Fruit fly (Drosophila melanogaster) whole organism, embryonic: ENCODE results near the gene CG5080.

Source experiments
- BEAF-32 ChIP-seq: fragments of 200-800 bp; sonication (Bioruptor generic); optimal IDR thresholded peaks from 3 replicates; lab custom pipeline; 2017; ENCODE audit warnings: missing biosample characterization, missing genetic modification characterization, mild to moderate bottlenecking, moderate library complexity, missing genetic modification reagents
- Bgb ChIP-seq: fragments of 200-800 bp; sonication (Bioruptor generic); IDR thresholded peaks from 2 replicates; pipeline ENCODE4 v1.3.6; 2022; ENCODE audit warnings: missing biosample characterization, missing genetic modification characterization; ENCODE audit not compliant: partially characterized antibody
- CG11456 ChIP-seq: fragments of 200-800 bp; sonication (Bioruptor generic); IDR thresholded peaks from 3 replicates; pipeline ENCODE4 v1.3.6; 2022; ENCODE audit warnings: missing biosample characterization, missing genetic modification characterization
- CG14710 ChIP-seq: fragments of 200-800 bp; sonication (Bioruptor generic); optimal IDR thresholded peaks from 3 replicates; lab custom pipeline; 2019; ENCODE audit warnings: missing biosample characterization, mild to moderate bottlenecking, missing genetic modification characterization, moderate library complexity
- CG15073 ChIP-seq: fragments of 200-800 bp; sonication (Bioruptor generic); optimal IDR thresholded peaks from 2 replicates; lab custom pipeline; 2016; ENCODE audit warnings: missing biosample characterization, missing genetic modification characterization
- CG15696 ChIP-seq: fragments of 200-800 bp; sonication (Bioruptor generic); optimal IDR thresholded peaks from 2 replicates; lab custom pipeline; 2019; ENCODE audit warnings: missing biosample characterization, mild to moderate bottlenecking, missing genetic modification characterization, moderate library complexity
- CG1792 ChIP-seq: fragments of 200-800 bp; sonication (Bioruptor generic); optimal IDR thresholded peaks from 2 replicates; lab custom pipeline; 2016; ENCODE audit warnings: missing biosample characterization, missing genetic modification characterization
- CG18476 ChIP-seq: fragments of 200-800 bp; sonication (Bioruptor generic); optimal IDR thresholded peaks from 2 replicates; lab custom pipeline; 2016; ENCODE audit warnings: missing biosample characterization, mild to moderate bottlenecking, missing genetic modification characterization
- CG2202 ChIP-seq: fragments of 200-800 bp; sonication (Bioruptor generic); optimal IDR thresholded peaks from 2 replicates; lab custom pipeline; 2018; ENCODE audit warnings: missing biosample characterization, mild to moderate bottlenecking, missing genetic modification characterization
- CG32772 ChIP-seq: fragments of 200-800 bp; sonication (Bioruptor generic); IDR thresholded peaks from 2 replicates; pipeline ENCODE4 v1.3.6; 2022; ENCODE audit warnings: missing biosample characterization, missing genetic modification characterization
- CG34224 ChIP-seq: fragments of 200-800 bp; sonication (Bioruptor generic); IDR thresholded peaks from 3 replicates; pipeline ENCODE4 v1.3.6; 2022; ENCODE audit warnings: missing biosample characterization, missing genetic modification characterization; ENCODE audit not compliant: partially characterized antibody
- CG34376 ChIP-seq: fragments of 200-800 bp; sonication (Bioruptor generic); optimal IDR thresholded peaks from 2 replicates; lab custom pipeline; 2018; ENCODE audit warnings: missing biosample characterization, mild to moderate bottlenecking, missing genetic modification characterization
- CG3847 ChIP-seq: fragments of 200-800 bp; sonication (Bioruptor generic); IDR thresholded peaks from 2 replicates; pipeline ENCODE4 v1.3.6; 2022; ENCODE audit warnings: missing biosample characterization, missing genetic modification characterization
- CG7786 ChIP-seq: fragments of 200-800 bp; sonication (Bioruptor generic); optimal IDR thresholded peaks from 2 replicates; lab custom pipeline; 2016; ENCODE audit warnings: missing biosample characterization, missing genetic modification characterization
- CG7963 ChIP-seq: fragments of 200-800 bp; sonication (Bioruptor generic); IDR thresholded peaks from 3 replicates; pipeline ENCODE4 v1.3.6; 2022; ENCODE audit warnings: missing biosample characterization, missing genetic modification characterization; ENCODE audit not compliant: partially characterized antibody
- CTCF ChIP-seq: fragments of 200-800 bp; sonication (Bioruptor generic); optimal IDR thresholded peaks from 2 replicates; lab custom pipeline; 2017; ENCODE audit warnings: missing biosample characterization, mild to moderate bottlenecking, missing genetic modification characterization, moderate library complexity
- Dll ChIP-seq: fragments of 200-800 bp; sonication (Bioruptor generic); IDR thresholded peaks from 4 replicates; pipeline ENCODE4 v1.3.6; 2022; ENCODE audit warnings: missing biosample characterization, missing genetic modification characterization; ENCODE audit not compliant: partially characterized antibody
- Doc3 ChIP-seq: fragments of 200-800 bp; sonication (Bioruptor generic); IDR thresholded peaks from 3 replicates; pipeline ENCODE4 v1.3.6; 2022; ENCODE audit warnings: missing biosample characterization, missing genetic modification characterization; ENCODE audit not compliant: partially characterized antibody
- Dref ChIP-seq: fragments of 200-800 bp; sonication (Bioruptor generic); IDR thresholded peaks from 2 replicates; pipeline ENCODE4 v1.3.6; 2022; ENCODE audit warnings: missing biosample characterization, missing genetic modification characterization
- E2f2 ChIP-seq: fragments of 200-800 bp; sonication (Bioruptor generic); IDR thresholded peaks from 2 replicates; pipeline ENCODE4 v1.3.6; 2022; ENCODE audit warnings: missing biosample characterization, missing genetic modification characterization
- Ets97D ChIP-seq: fragments of 200-800 bp; sonication (Bioruptor generic); optimal IDR thresholded peaks from 3 replicates; lab custom pipeline; 2016; ENCODE audit warnings: missing biosample characterization, missing genetic modification characterization
- Gsc ChIP-seq: fragments of 200-800 bp; sonication (Bioruptor generic); IDR thresholded peaks from 2 replicates; pipeline ENCODE4 v1.3.6; 2022; ENCODE audit warnings: missing biosample characterization, missing genetic modification characterization
- H2.0 ChIP-seq: fragments of 200-800 bp; sonication (Bioruptor generic); IDR thresholded peaks from 2 replicates; pipeline ENCODE4 v1.3.6; 2022; ENCODE audit warnings: missing biosample characterization, missing genetic modification characterization
- Scr ChIP-seq: fragments of 200-800 bp; sonication (Bioruptor generic); IDR thresholded peaks from 2 replicates; pipeline ENCODE4 v1.3.6; 2022; ENCODE audit warnings: missing biosample characterization, missing genetic modification characterization; ENCODE audit not compliant: partially characterized antibody
- Sin3A ChIP-seq: fragments of >200 bp; optimal IDR thresholded peaks from 2 replicates; lab custom pipeline; 2018
- Taf1 ChIP-seq: fragments of 200-800 bp; sonication (Bioruptor generic); IDR thresholded peaks from 2 replicates; pipeline ENCODE4 v1.3.6; 2022; ENCODE audit warnings: missing biosample characterization, missing genetic modification characterization
- Xbp1 ChIP-seq: fragments of 200-800 bp; sonication (Bioruptor generic); optimal IDR thresholded peaks from 3 replicates; lab custom pipeline; 2016; ENCODE audit warnings: missing biosample characterization, mild to moderate bottlenecking, missing genetic modification characterization
- YL-1 ChIP-seq: fragments of 200-800 bp; sonication (Bioruptor generic); optimal IDR thresholded peaks from 3 replicates; lab custom pipeline; 2017; ENCODE audit warnings: missing biosample characterization, mild to moderate bottlenecking, missing genetic modification characterization
- amos ChIP-seq: fragments of 200-800 bp; sonication (Bioruptor generic); IDR thresholded peaks from 2 replicates; pipeline ENCODE4 v1.3.6; 2022; ENCODE audit warnings: missing biosample characterization, missing genetic modification characterization; ENCODE audit not compliant: partially characterized antibody
- ase ChIP-seq: fragments of 200-800 bp; sonication (Bioruptor generic); IDR thresholded peaks from 3 replicates; pipeline ENCODE4 v1.3.6; 2022; ENCODE audit warnings: missing biosample characterization, missing genetic modification characterization
- ato ChIP-seq: fragments of 200-800 bp; sonication (Bioruptor generic); IDR thresholded peaks from 2 replicates; pipeline ENCODE4 v1.3.6; 2022; ENCODE audit warnings: missing biosample characterization, missing genetic modification characterization; ENCODE audit not compliant: partially characterized antibody
- az2 ChIP-seq: fragments of 200-800 bp; sonication (Bioruptor generic); optimal IDR thresholded peaks from 3 replicates; lab custom pipeline; 2016; ENCODE audit warnings: missing biosample characterization, missing genetic modification characterization
- cato ChIP-seq: fragments of 200-800 bp; sonication (Bioruptor generic); optimal IDR thresholded peaks from 2 replicates; lab custom pipeline; 2016; ENCODE audit warnings: missing biosample characterization, missing genetic modification characterization, borderline replicate concordance
- da ChIP-seq: fragments of 200-800 bp; sonication (Bioruptor generic); optimal IDR thresholded peaks from 2 replicates; lab custom pipeline; 2016; ENCODE audit warnings: missing biosample characterization, missing genetic modification characterization
- dmrt11E ChIP-seq: fragments of 200-800 bp; sonication (Bioruptor generic); optimal IDR thresholded peaks from 3 replicates; lab custom pipeline; 2018; ENCODE audit warnings: missing biosample characterization, mild to moderate bottlenecking, missing genetic modification characterization, moderate library complexity
- dmrt99B ChIP-seq: fragments of 200-800 bp; sonication (Bioruptor generic); optimal IDR thresholded peaks from 2 replicates; lab custom pipeline; 2018; ENCODE audit warnings: missing biosample characterization, mild to moderate bottlenecking, missing genetic modification characterization, moderate library complexity
- ems ChIP-seq: fragments of 200-800 bp; sonication (Bioruptor generic); optimal IDR thresholded peaks from 3 replicates; lab custom pipeline; 2016; ENCODE audit warnings: missing biosample characterization, missing genetic modification characterization
- grau ChIP-seq: fragments of 200-800 bp; optimal IDR thresholded peaks from 3 replicates; lab custom pipeline; 2019; ENCODE audit warnings: missing biosample characterization, mild to moderate bottlenecking, missing genetic modification characterization, moderate library complexity
- inv ChIP-seq: fragments of 200-800 bp; sonication (Bioruptor generic); IDR thresholded peaks from 2 replicates; pipeline ENCODE4 v1.3.6; 2022; ENCODE audit warnings: missing biosample characterization, missing genetic modification characterization; ENCODE audit not compliant: partially characterized antibody
- jigr1 ChIP-seq: fragments of 200-800 bp; sonication (Bioruptor generic); IDR thresholded peaks from 3 replicates; pipeline ENCODE4 v1.3.6; 2022; ENCODE audit warnings: missing biosample characterization, missing genetic modification characterization
- jumu ChIP-seq: fragments of 200-800 bp; sonication (Bioruptor generic); optimal IDR thresholded peaks from 3 replicates; lab custom pipeline; 2016; ENCODE audit warnings: missing biosample characterization, missing genetic modification characterization
- kay ChIP-seq: fragments of 200-800 bp; sonication (Bioruptor generic); optimal IDR thresholded peaks from 2 replicates; lab custom pipeline; 2016; ENCODE audit warnings: missing biosample characterization, missing genetic modification characterization
- ken ChIP-seq: fragments of 200-800 bp; sonication (Bioruptor generic); IDR thresholded peaks from 3 replicates; pipeline ENCODE4 v1.3.6; 2022; ENCODE audit warnings: missing biosample characterization, missing genetic modification characterization
- klu ChIP-seq: fragments of 200-800 bp; sonication (Bioruptor generic); IDR thresholded peaks from 2 replicates; pipeline ENCODE4 v1.3.6; 2022; ENCODE audit warnings: missing biosample characterization, missing genetic modification characterization
- mam ChIP-seq: fragments of 200-800 bp; sonication (Bioruptor generic); optimal IDR thresholded peaks from 3 replicates; lab custom pipeline; 2016; ENCODE audit warnings: missing biosample characterization, missing genetic modification characterization
- nerfin-2 ChIP-seq: fragments of 200-800 bp; sonication (Bioruptor generic); IDR thresholded peaks from 2 replicates; pipeline ENCODE4 v1.3.6; 2022; ENCODE audit warnings: missing biosample characterization, missing genetic modification characterization; ENCODE audit not compliant: partially characterized antibody
- phol ChIP-seq: fragments of 200-800 bp; sonication (Bioruptor generic); optimal IDR thresholded peaks from 3 replicates; lab custom pipeline; 2018; ENCODE audit warnings: missing biosample characterization, mild to moderate bottlenecking, missing genetic modification characterization, moderate library complexity
- slbo ChIP-seq: fragments of 200-800 bp; sonication (Bioruptor generic); IDR thresholded peaks from 2 replicates; pipeline ENCODE4 v1.3.6; 2022; ENCODE audit warnings: missing biosample characterization, missing genetic modification characterization
- stc ChIP-seq: fragments of 200-800 bp; sonication (Bioruptor generic); IDR thresholded peaks from 2 replicates; pipeline ENCODE4 v1.3.6; 2022; ENCODE audit warnings: missing biosample characterization, missing genetic modification characterization
- tna ChIP-seq: fragments of 200-800 bp; sonication (Bioruptor generic); IDR thresholded peaks from 2 replicates; pipeline ENCODE4 v1.3.6; 2022; ENCODE audit warnings: missing biosample characterization, missing genetic modification characterization; ENCODE audit not compliant: partially characterized antibody
- z ChIP-seq: fragments of 200-800 bp; sonication (Bioruptor generic); IDR thresholded peaks from 3 replicates; pipeline ENCODE4 v1.3.6; 2022; ENCODE audit warnings: missing biosample characterization, missing genetic modification characterization
- zen2 ChIP-seq: fragments of 200-800 bp; sonication (Bioruptor generic); IDR thresholded peaks from 3 replicates; pipeline ENCODE4 v1.3.6; 2022; ENCODE audit warnings: missing biosample characterization, missing genetic modification characterization; ENCODE audit not compliant: partially characterized antibody

CG5080 gene

DNA sequence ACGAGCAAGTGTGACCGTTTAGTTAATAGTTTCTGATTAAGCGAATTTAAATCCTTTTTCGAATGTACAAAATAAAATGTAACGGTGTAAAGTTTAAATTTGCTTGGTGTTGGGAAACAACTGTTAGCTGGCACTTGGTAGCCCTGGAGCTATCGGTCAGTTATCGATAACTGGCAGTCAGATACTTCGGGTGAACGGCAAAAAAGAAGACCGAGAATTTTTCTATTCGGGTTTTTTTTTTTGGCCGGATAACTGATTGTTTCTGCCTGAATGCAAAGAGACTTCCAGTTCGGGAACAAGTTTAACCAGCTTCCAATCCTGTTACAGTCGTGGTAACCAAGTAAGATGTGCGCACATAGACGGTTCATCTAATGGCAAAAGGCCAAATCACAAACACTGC, 13.8 kb upstream of the CG5080 start, which contains the start of gene CG4896 (continued):
- TF ChIP-seq jigr1 (GFP tag; lab: Robert Waterston, UW), result no peak
- TF ChIP-seq amos (GFP tag; lab: Robert Waterston, UW), result peak; percentile 70
- TF ChIP-seq CG14710 (tag; lab: Kevin White, UChicago), result peak; percentile 25
- peak; percentile 66 for TF ChIP-seq ato (GFP tag; lab: Robert Waterston, UW)
- no peak for TF ChIP-seq stc (GFP tag; lab: Robert Waterston, UW)
- TF ChIP-seq inv, result peak; percentile 36; the same call in 1 of the 2 replicates
- peak; percentile 62 for TF ChIP-seq nerfin-2
- TF ChIP-seq CG7963, result peak; percentile 66; the same call in 2 of the 3 replicates
- no peak for TF ChIP-seq dmrt11E (tag; lab: Kevin White, UChicago)
- peak; percentile 4 for TF ChIP-seq CG7786
- TF ChIP-seq Sin3A (lab: Kevin White, UChicago), result peak; percentile 29
- peak; percentile 94 for TF ChIP-seq Dref (GFP tag; lab: Robert Waterston, UW)
- TF ChIP-seq tna, result peak; percentile 26; the same call in 1 of the 2 replicates
- peak; percentile 40; the same call in 1 of the 3 replicates for TF ChIP-seq Doc3 (GFP tag; lab: Robert Waterston, UW)
- peak; percentile 51 for TF ChIP-seq Ets97D (GFP tag; lab: Kevin White, UChicago)
- peak; percentile 61 for TF ChIP-seq slbo (GFP tag; lab: Robert Waterston, UW)
- TF ChIP-seq H2.0 (GFP tag; lab: Robert Waterston, UW), result no peak
- no peak for TF ChIP-seq CG2202 (tag; lab: Kevin White, UChicago)
- TF ChIP-seq Bgb, result peak; percentile 80
- no peak for TF ChIP-seq CG15696 (tag; lab: Kevin White, UChicago)
- peak; percentile 29; the same call in 1 of the 3 replicates for TF ChIP-seq zen2 (GFP tag; lab: Robert Waterston, UW)
- no peak for TF ChIP-seq cato (GFP tag; lab: Kevin White, UChicago)
- peak; percentile 28 for TF ChIP-seq ems (GFP tag; lab: Kevin White, UChicago)
- no peak; the same call in 1 of the 2 replicates for TF ChIP-seq CG32772 (GFP tag; lab: Robert Waterston, UW)
- TF ChIP-seq ase (GFP tag; lab: Robert Waterston, UW), result no peak
- TF ChIP-seq Scr (GFP tag; lab: Robert Waterston, UW), result peak; percentile 64
- TF ChIP-seq Taf1 (GFP tag; lab: Robert Waterston, UW), result no peak
- no peak for TF ChIP-seq da (GFP tag; lab: Kevin White, UChicago)
- TF ChIP-seq BEAF-32 (GFP tag; lab: Kevin White, UChicago), result peak; percentile 66
- TF ChIP-seq E2f2 (GFP tag; lab: Robert Waterston, UW), result peak; percentile 68
- peak; percentile 19 for TF ChIP-seq Xbp1 (GFP tag; lab: Kevin White, UChicago)
- TF ChIP-seq ken (GFP tag; lab: Robert Waterston, UW), result no peak
- no peak for TF ChIP-seq z (GFP tag; lab: Robert Waterston, UW)
- TF ChIP-seq phol, result peak; percentile 17

DNA sequence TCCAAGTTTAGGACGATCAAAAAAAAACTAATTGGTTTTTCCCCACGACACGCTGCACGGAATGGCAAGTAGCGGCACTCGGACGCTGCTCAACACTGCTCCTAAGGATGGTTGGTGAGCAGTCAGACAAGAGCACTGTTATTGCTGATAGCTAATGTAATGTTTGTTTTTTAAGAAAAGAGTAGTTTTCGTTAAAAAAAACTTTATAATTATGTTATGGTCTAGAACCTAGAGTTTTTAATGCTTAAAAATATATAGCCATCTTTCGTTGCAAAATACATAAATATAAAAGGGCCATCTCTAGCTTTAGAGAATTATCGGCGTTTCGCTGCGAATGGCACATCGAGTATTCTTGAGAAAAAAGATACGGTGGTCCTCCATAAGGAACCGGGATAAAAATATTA, 9.0 kb upstream of the CG5080 start, which contains the start of the genes Charon and CG4887:
Gene Charon (minus strand): TSS at position 102 of the 404 bp plus-strand sequence.
Gene CG4887 (plus strand): TSS at position 306 of the 404 bp plus-strand sequence.
- TF ChIP-seq YL-1 (GFP tag; lab: Kevin White, UChicago) (peak; percentile 85), klu (GFP tag; lab: Robert Waterston, UW) (peak; percentile 68; the same call in 1 of the 2 replicates), CG34224 (GFP tag; lab: Robert Waterston, UW) (peak; percentile 48; the same call in 2 of the 3 replicates), CG18476 (GFP tag; lab: Kevin White, UChicago) (no peak), dmrt99B (tag; lab: Kevin White, UChicago) (no peak), CTCF (GFP tag; lab: Kevin White, UChicago) (no peak), CG34376 (GFP tag; lab: Kevin White, UChicago) (peak; percentile 71), CG11456 (peak; percentile 82), grau (tag; lab: Kevin White, UChicago) (no peak), CG3847 (GFP tag; lab: Robert Waterston, UW) (peak; percentile 92), phol (peak; percentile 89), CG15073 (GFP tag; lab: Kevin White, UChicago) (no peak), kay (GFP tag; lab: Kevin White, UChicago) (peak; percentile 70), Dll (GFP tag; lab: Robert Waterston, UW) (peak; percentile 85), Gsc (peak; percentile 46; the same call in 1 of the 2 replicates), CG1792 (GFP tag; lab: Kevin White, UChicago) (peak; percentile 72), jumu (GFP tag; lab: Kevin White, UChicago) (peak; percentile 89), az2 (GFP tag; lab: Kevin White, UChicago) (peak; percentile 81), mam (GFP tag; lab: Kevin White, UChicago) (peak; percentile 92)
